Worm (Caenorhabditis elegans) whole organism, early embryonic: ENCODE data around the gene ZC190.4.

Experiments used
- B0310.2 ChIP-seq: sonication (generic microtip); optimal IDR thresholded peaks from 2 replicates; lab custom pipeline; 2016; ENCODE audit warnings: mild to moderate bottlenecking, missing genetic modification characterization, missing compliant biosample characterization
- F13C5.2 ChIP-seq: sonication (generic microtip); optimal IDR thresholded peaks from 2 replicates; lab custom pipeline; 2017; ENCODE audit warnings: mild to moderate bottlenecking, missing genetic modification characterization, inconsistent platforms, missing compliant biosample characterization
- ama-1 ChIP-seq: fragments of 150-350 bp; optimal IDR thresholded peaks from 2 replicates; lab custom pipeline; 2014
- ceh-36 ChIP-seq: sonication (generic microtip); optimal IDR thresholded peaks from 2 replicates; lab custom pipeline; 2016; ENCODE audit warnings: missing genetic modification characterization, inconsistent platforms, missing compliant biosample characterization
- ets-7 ChIP-seq: sonication (generic microtip); optimal IDR thresholded peaks from 2 replicates; lab custom pipeline; 2016; ENCODE audit warnings: missing genotype, missing genetic modification characterization, missing compliant biosample characterization
- flt-1 ChIP-seq: fragments of 200-800 bp; sonication (Bioruptor generic); IDR thresholded peaks from 2 replicates; pipeline ENCODE4 v1.3.6; 2022; ENCODE audit warnings: missing genetic modification characterization, missing compliant biosample characterization
- hmbx-1 ChIP-seq: sonication (generic microtip); optimal IDR thresholded peaks from 2 replicates; lab custom pipeline; 2016; ENCODE audit warnings: mild to moderate bottlenecking, missing genetic modification characterization, missing compliant biosample characterization
- hmg-4 ChIP-seq: fragments of 200-800 bp; sonication (Bioruptor generic); optimal IDR thresholded peaks from 2 replicates; lab custom pipeline; 2018; ENCODE audit warnings: mild to moderate bottlenecking, missing genetic modification characterization, missing compliant biosample characterization
- pes-1 ChIP-seq: fragments of 200-800 bp; sonication (Bioruptor generic); IDR thresholded peaks from 2 replicates; pipeline ENCODE4 v1.3.6; 2022; ENCODE audit warnings: missing genetic modification reagents, missing genetic modification characterization, missing compliant biosample characterization
- scrt-1 ChIP-seq: fragments of 200-800 bp; sonication (Bioruptor generic); IDR thresholded peaks from 2 replicates; pipeline ENCODE4 v1.3.6; 2022; ENCODE audit warnings: missing genetic modification characterization, missing compliant biosample characterization
- sea-1 ChIP-seq: fragments of 200-800 bp; sonication (Bioruptor generic); conservative IDR thresholded peaks from 2 replicates; pipeline ENCODE4 v1.3.6; 2022; ENCODE audit warnings: missing genetic modification characterization, missing compliant biosample characterization
- tbx-11 ChIP-seq: fragments of 200-800 bp; sonication (Bioruptor generic); IDR thresholded peaks from 2 replicates; pipeline ENCODE4 v1.3.6; 2022; ENCODE audit warnings: missing genetic modification characterization, missing compliant biosample characterization
- tbx-37 ChIP-seq: fragments of 200-800 bp; sonication (Bioruptor generic); conservative IDR thresholded peaks from 2 replicates; pipeline ENCODE4 v1.3.6; 2022; ENCODE audit warnings: missing genetic modification reagents, missing genetic modification characterization, missing compliant biosample characterization
- tra-4 ChIP-seq: sonication (generic microtip); optimal IDR thresholded peaks from 2 replicates; lab custom pipeline; 2017; ENCODE audit warnings: missing genetic modification characterization, missing compliant biosample characterization

DNA sequence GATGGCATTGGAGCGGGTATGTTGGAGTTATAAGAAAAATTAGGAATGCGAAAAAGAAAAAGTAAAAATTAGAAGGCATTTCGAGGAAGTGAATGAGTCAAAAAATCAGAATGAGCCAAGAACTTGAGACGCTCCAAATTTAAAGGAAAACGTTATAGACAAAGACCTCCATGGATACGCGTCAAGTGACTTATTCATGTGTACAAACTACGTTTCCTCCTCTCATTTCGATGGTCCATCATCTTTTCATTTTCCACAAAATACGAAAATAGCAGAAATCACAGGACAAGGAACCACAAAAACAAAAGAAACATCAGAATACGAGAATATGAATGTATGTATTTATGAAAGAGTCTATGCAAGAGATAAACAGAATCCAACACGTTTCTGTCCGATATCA lies 24.6 kb upstream of the ZC190.4 start, which contains the start of gene F28A12.3:
- no peak for TF ChIP-seq pes-1
- no peak for TF ChIP-seq tra-4 (tag; lab: Kevin White, UChicago)
- TF ChIP-seq sea-1 (GFP tag; lab: Robert Waterston, UW): no peak
- TF ChIP-seq ama-1: no peak
- TF ChIP-seq flt-1 (GFP tag; lab: Robert Waterston, UW): no peak
- no peak for TF ChIP-seq ets-7
- TF ChIP-seq ceh-36: no peak
- TF ChIP-seq B0310.2: no peak
- no peak for TF ChIP-seq hmbx-1
- no peak for TF ChIP-seq F13C5.2 (tag; lab: Kevin White, UChicago)
- no peak for TF ChIP-seq tbx-37 (GFP tag; lab: Robert Waterston, UW)
- TF ChIP-seq hmg-4 (GFP tag; lab: Kevin White, UChicago): no peak
- TF ChIP-seq tbx-11 (GFP tag; lab: Robert Waterston, UW): no peak
- TF ChIP-seq scrt-1: no peak
